Worm (Caenorhabditis elegans) whole organism, L1 larva: ENCODE measurements around the gene aly-1.

Experiments used
- F16B12.6 ChIP-seq: fragments of 150-350 bp; optimal IDR thresholded peaks from 2 replicates; lab custom pipeline; 2014; ENCODE audit warnings: missing biosample characterization, missing genetic modification characterization
- aha-1 ChIP-seq: fragments of 150-350 bp; optimal IDR thresholded peaks from 2 replicates; lab custom pipeline; 2014; ENCODE audit warnings: missing biosample characterization, missing genetic modification characterization
- blmp-1 ChIP-seq: fragments of 150-350 bp; optimal IDR thresholded peaks from 2 replicates; lab custom pipeline; 2014; ENCODE audit warnings: missing biosample characterization, missing genetic modification characterization
- ceh-63 ChIP-seq: fragments of 200-800 bp; sonication (Bioruptor generic); optimal IDR thresholded peaks from 2 replicates; lab custom pipeline; 2018; ENCODE audit warnings: mild to moderate bottlenecking, missing genetic modification characterization, missing compliant biosample characterization
- ceh-82 ChIP-seq, 3 experiments: fragments of 150-350 bp in 1 of 3; sonication (generic microtip) in 2 of 3; optimal IDR thresholded peaks; 2 replicates each; lab custom pipeline; 2014 to 2017; ENCODE audit warnings: missing biosample characterization in 3 of 3, missing genetic modification characterization in 3 of 3
- ceh-88 ChIP-seq: fragments of 200-800 bp; sonication (Bioruptor generic); IDR thresholded peaks from 2 replicates; pipeline ENCODE4 v1.3.6; 2022; ENCODE audit warnings: missing genetic modification characterization, missing compliant biosample characterization
- ces-1 ChIP-seq: fragments of 150-350 bp; optimal IDR thresholded peaks from 2 replicates; lab custom pipeline; 2014; ENCODE audit warnings: missing biosample characterization, missing genetic modification reagents, missing genetic modification characterization
- dsc-1 ChIP-seq: sonication (generic microtip); optimal IDR thresholded peaks from 2 replicates; lab custom pipeline; 2016; ENCODE audit warnings: mild to moderate bottlenecking, missing genetic modification characterization, missing compliant biosample characterization
- efl-1 ChIP-seq, 4 experiments: fragments of 150-350 bp; optimal IDR thresholded peaks in 3 of 4; peaks in 1 of 4; 1 replicate in 1 of 4; 2 replicates in 3 of 4; lab custom pipeline; 2014; ENCODE audit warnings: missing biosample characterization in 2 of 4, missing genetic modification characterization in 2 of 4, missing genetic modification reagents in 2 of 4
- efl-3 ChIP-seq: fragments of 200-800 bp; sonication (Bioruptor generic); optimal IDR thresholded peaks from 2 replicates; lab custom pipeline; 2018; ENCODE audit warnings: mild to moderate bottlenecking, missing genetic modification characterization, missing compliant biosample characterization
- egl-13 ChIP-seq: sonication (generic microtip); optimal IDR thresholded peaks from 2 replicates; lab custom pipeline; 2016; ENCODE audit warnings: missing genotype, missing genetic modification reagents, missing genetic modification characterization, missing compliant biosample characterization
- egl-27 ChIP-seq, 2 experiments: fragments of 150-350 bp in 1 of 2; sonication (generic microtip); optimal IDR thresholded peaks; 3 replicates each; lab custom pipeline; 2017 to 2018; ENCODE audit warnings: missing biosample characterization in 2 of 2, missing genetic modification characterization in 2 of 2, missing genetic modification reagents in 2 of 2
- elt-2 ChIP-seq: sonication (generic microtip); optimal IDR thresholded peaks from 2 replicates; lab custom pipeline; 2016; ENCODE audit warnings: missing genetic modification characterization, mild to moderate bottlenecking, inconsistent platforms, missing compliant biosample characterization, missing genetic modification reagents
- elt-3 ChIP-seq, 6 experiments: fragments of 150-350 bp in 1 of 6; sonication (generic microtip); optimal IDR thresholded peaks; 2 replicates each; lab custom pipeline; 2017 to 2018; ENCODE audit warnings: missing biosample characterization in 6 of 6, missing genetic modification characterization in 6 of 6, inconsistent platforms in 1 of 6
- ets-5 ChIP-seq: fragments of 200-800 bp; sonication (Bioruptor generic); IDR thresholded peaks from 2 replicates; pipeline ENCODE4 v1.3.6; 2022; ENCODE audit warnings: missing genetic modification characterization, missing compliant biosample characterization
- fkh-10 ChIP-seq: sonication (generic microtip); optimal IDR thresholded peaks from 2 replicates; lab custom pipeline; 2017; ENCODE audit warnings: missing biosample characterization, missing genetic modification reagents, missing genetic modification characterization
- fkh-8 ChIP-seq: sonication (generic microtip); optimal IDR thresholded peaks from 2 replicates; lab custom pipeline; 2016; ENCODE audit warnings: mild to moderate bottlenecking, missing genetic modification characterization, missing compliant biosample characterization
- fos-1 ChIP-seq: fragments of 150-350 bp; optimal IDR thresholded peaks from 2 replicates; lab custom pipeline; 2014; ENCODE audit warnings: missing biosample characterization, missing genetic modification characterization
- grh-1 ChIP-seq: fragments of 200-800 bp; sonication (Bioruptor generic); IDR thresholded peaks from 2 replicates; pipeline ENCODE4 v1.3.6; 2022; ENCODE audit warnings: missing genetic modification reagents, missing genetic modification characterization, missing compliant biosample characterization
- hlh-17 ChIP-seq: fragments of 200-800 bp; sonication (Bioruptor generic); optimal IDR thresholded peaks from 2 replicates; lab custom pipeline; 2018; ENCODE audit warnings: missing genetic modification characterization, mild to moderate bottlenecking, missing compliant biosample characterization, moderate library complexity, borderline replicate concordance
- hlh-4 ChIP-seq: sonication (generic microtip); optimal IDR thresholded peaks from 2 replicates; lab custom pipeline; 2016; ENCODE audit warnings: mild to moderate bottlenecking, missing genetic modification characterization, missing compliant biosample characterization
- hpl-2 ChIP-seq: fragments of 150-350 bp; optimal IDR thresholded peaks from 2 replicates; lab custom pipeline; 2014; ENCODE audit warnings: missing biosample characterization, missing genetic modification reagents, missing genetic modification characterization
- irx-1 ChIP-seq: sonication (generic microtip); optimal IDR thresholded peaks from 2 replicates; lab custom pipeline; 2016; ENCODE audit warnings: missing genetic modification characterization, missing compliant biosample characterization
- jun-1 ChIP-seq: fragments of 150-350 bp; optimal IDR thresholded peaks from 2 replicates; lab custom pipeline; 2014; ENCODE audit warnings: missing biosample characterization, missing genetic modification reagents, missing genetic modification characterization
- lin-13 ChIP-seq: fragments of 150-350 bp; optimal IDR thresholded peaks from 2 replicates; lab custom pipeline; 2014; ENCODE audit warnings: missing biosample characterization, missing genetic modification reagents, missing genetic modification characterization
- lin-14 ChIP-seq: fragments of 200-800 bp; sonication (Bioruptor generic); optimal IDR thresholded peaks from 2 replicates; lab custom pipeline; 2018; ENCODE audit warnings: mild to moderate bottlenecking, missing genetic modification characterization, moderate library complexity, missing compliant biosample characterization
- lin-35 ChIP-seq, 2 experiments: fragments of 150-350 bp; optimal IDR thresholded peaks; 2 replicates each; lab custom pipeline; 2014; ENCODE audit warnings: missing biosample characterization in 2 of 2, missing genetic modification characterization in 2 of 2, missing genetic modification reagents in 2 of 2
- lin-39 ChIP-seq: fragments of 150-350 bp; optimal IDR thresholded peaks from 2 replicates; lab custom pipeline; 2014; ENCODE audit warnings: missing biosample characterization, missing genetic modification reagents, missing genetic modification characterization
- mdl-1 ChIP-seq, 2 experiments: fragments of 150-350 bp; optimal IDR thresholded peaks; 2 replicates each; lab custom pipeline; 2014 to 2017; ENCODE audit warnings: missing biosample characterization in 2 of 2, missing genetic modification characterization in 2 of 2, inconsistent platforms in 1 of 2
- nhr-12 ChIP-seq: sonication (generic microtip); optimal IDR thresholded peaks from 2 replicates; lab custom pipeline; 2017; ENCODE audit warnings: missing biosample characterization, missing genetic modification characterization
- nhr-19 ChIP-seq: fragments of 200-800 bp; sonication (Bioruptor generic); conservative IDR thresholded peaks from 2 replicates; pipeline ENCODE4 v1.3.6; 2022; ENCODE audit warnings: missing genetic modification characterization, missing compliant biosample characterization
- nhr-20 ChIP-seq: sonication (generic microtip); optimal IDR thresholded peaks from 2 replicates; lab custom pipeline; 2016; ENCODE audit warnings: mild to moderate bottlenecking, missing genetic modification characterization, missing compliant biosample characterization
- nhr-237 ChIP-seq: fragments of 150-350 bp; optimal IDR thresholded peaks from 2 replicates; lab custom pipeline; 2014; ENCODE audit warnings: missing biosample characterization, missing genetic modification characterization
- nhr-47 ChIP-seq: sonication (generic microtip); optimal IDR thresholded peaks from 2 replicates; lab custom pipeline; 2016; ENCODE audit warnings: mild to moderate bottlenecking, missing genetic modification characterization, moderate library complexity, missing compliant biosample characterization
- nhr-71 ChIP-seq: sonication (generic microtip); optimal IDR thresholded peaks from 2 replicates; lab custom pipeline; 2016; ENCODE audit warnings: mild to moderate bottlenecking, missing genetic modification characterization, moderate library complexity, missing compliant biosample characterization
- nhr-85 ChIP-seq: sonication (generic microtip); peaks from one replicate; lab custom pipeline; 2016; ENCODE audit warnings: missing genetic modification characterization, inconsistent platforms, missing compliant biosample characterization
- pag-3 ChIP-seq: sonication (generic microtip); optimal IDR thresholded peaks from 2 replicates; lab custom pipeline; 2017; ENCODE audit warnings: missing genetic modification characterization, mild to moderate bottlenecking, missing compliant biosample characterization, antibody characterized with exemption, borderline replicate concordance; ENCODE audit not compliant: insufficient read depth
- pax-3 ChIP-seq: fragments of 200-800 bp; sonication (Bioruptor generic); optimal IDR thresholded peaks from 2 replicates; lab custom pipeline; 2018; ENCODE audit warnings: mild to moderate bottlenecking, missing genetic modification characterization, moderate library complexity, missing compliant biosample characterization
- pqm-1 ChIP-seq: sonication (generic microtip); optimal IDR thresholded peaks from 3 replicates; lab custom pipeline; 2017; ENCODE audit warnings: missing biosample characterization, missing genetic modification characterization
- rnt-1 ChIP-seq: sonication (generic microtip); optimal IDR thresholded peaks from 2 replicates; lab custom pipeline; 2016; ENCODE audit warnings: mild to moderate bottlenecking, missing genetic modification characterization, moderate library complexity, missing compliant biosample characterization
- skn-1 ChIP-seq: fragments of 150-350 bp; optimal IDR thresholded peaks from 2 replicates; lab custom pipeline; 2014; ENCODE audit warnings: missing biosample characterization, missing genetic modification characterization
- sox-4 ChIP-seq: sonication (generic microtip); optimal IDR thresholded peaks from 2 replicates; lab custom pipeline; 2016; ENCODE audit warnings: missing genetic modification characterization, missing compliant biosample characterization
- sptf-1 ChIP-seq: fragments of 150-350 bp; optimal IDR thresholded peaks from 2 replicates; lab custom pipeline; 2014; ENCODE audit warnings: missing biosample characterization, missing genetic modification characterization
- swsn-7 ChIP-seq: sonication (generic microtip); optimal IDR thresholded peaks from 2 replicates; lab custom pipeline; 2016; ENCODE audit warnings: missing genetic modification characterization, missing compliant biosample characterization
- tlp-1 ChIP-seq: fragments of 150-350 bp; optimal IDR thresholded peaks from 2 replicates; lab custom pipeline; 2014; ENCODE audit warnings: missing biosample characterization, missing genetic modification characterization
- unc-30 ChIP-seq: sonication (generic microtip); optimal IDR thresholded peaks from 2 replicates; lab custom pipeline; 2017; ENCODE audit warnings: missing biosample characterization, missing genetic modification characterization
- unc-62 ChIP-seq: fragments of 150-350 bp; optimal IDR thresholded peaks from 2 replicates; lab custom pipeline; 2014; ENCODE audit warnings: missing biosample characterization, missing genetic modification reagents, missing genetic modification characterization
- unc-86 ChIP-seq: sonication (generic microtip); optimal IDR thresholded peaks from 2 replicates; lab custom pipeline; 2016; ENCODE audit warnings: missing genetic modification characterization, missing compliant biosample characterization
- vab-15 ChIP-seq: sonication (generic microtip); optimal IDR thresholded peaks from 2 replicates; lab custom pipeline; 2017; ENCODE audit warnings: missing genotype, mild to moderate bottlenecking, missing genetic modification characterization, missing compliant biosample characterization
- zag-1 ChIP-seq: fragments of 150-350 bp; optimal IDR thresholded peaks from 2 replicates; lab custom pipeline; 2014; ENCODE audit warnings: missing biosample characterization, missing genetic modification characterization

The aly-1 gene

ce11 chrIV:9108631-9109030, at the start of gene aly-1:
aly-1 (plus strand) TSS chrIV:9108931.
- TF ChIP-seq nhr-237 (tag; lab: Kevin White, UChicago) (no peak), lin-13 (no peak), elt-3 (tag; optimal IDR thresholded peaks at IDR 0.05; lab: Kevin White, UChicago) (no peak), irx-1 (no peak), vab-15 (no peak), pag-3 (tag; lab: Kevin White, UChicago) (no peak), ces-1 (GFP tag; lab: Kevin White, UChicago) (no peak), unc-30 (tag; lab: Kevin White, UChicago) (no peak), ceh-82 (tag; optimal IDR thresholded peaks at IDR 0.05; lab: Kevin White, UChicago) (no peak), nhr-12 (tag; lab: Kevin White, UChicago) (no peak), zag-1 (no peak), rnt-1 (tag; lab: Kevin White, UChicago) (no peak), sox-4 (tag; lab: Kevin White, UChicago) (no peak)

DNA sequence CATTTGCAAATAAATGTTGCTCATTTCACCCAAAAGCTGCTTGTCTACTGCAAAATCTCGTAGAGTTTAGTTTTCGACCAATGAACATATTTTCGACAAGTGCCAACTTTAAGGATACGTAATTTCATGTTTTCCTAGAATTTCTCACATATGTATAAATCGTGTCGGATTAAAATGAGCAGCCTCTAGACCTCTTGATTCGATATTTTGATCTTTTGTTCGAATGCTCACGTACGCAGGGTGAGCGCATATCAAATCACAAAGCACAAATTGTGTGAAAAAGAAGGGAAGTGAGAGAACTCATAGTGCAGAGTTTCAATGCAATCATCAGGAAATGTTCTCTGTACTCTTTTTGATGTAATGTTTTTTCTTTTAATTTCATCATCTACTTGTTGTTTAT, 45.2 kb upstream of the aly-1 start:
- no peak for TF ChIP-seq ceh-63 (GFP tag; lab: Kevin White, UChicago)
- TF ChIP-seq skn-1 (tag; lab: Kevin White, UChicago) = no peak
- no peak for TF ChIP-seq lin-35 (GFP tag; optimal IDR thresholded peaks at IDR 0.05; lab: Kevin White, UChicago)
- peak; percentile 90 for TF ChIP-seq nhr-71
- TF ChIP-seq lin-39 (tag; lab: Kevin White, UChicago) = no peak
- no peak for TF ChIP-seq tlp-1 (tag; lab: Kevin White, UChicago)
- TF ChIP-seq lin-14 (GFP tag; lab: Kevin White, UChicago) = peak; percentile 50
- peak; percentile 89 for TF ChIP-seq fkh-8 (tag; lab: Kevin White, UChicago)
- TF ChIP-seq nhr-85 = no peak
- no peak for TF ChIP-seq unc-62 (GFP tag; lab: Kevin White, UChicago)
- TF ChIP-seq fos-1 (tag; lab: Kevin White, UChicago) = peak; percentile 9
- TF ChIP-seq egl-13 (tag; lab: Kevin White, UChicago) = peak; percentile 53
- TF ChIP-seq vab-15 = no peak
- no peak for TF ChIP-seq blmp-1 (tag; lab: Kevin White, UChicago)
- no peak for TF ChIP-seq hlh-4
- TF ChIP-seq unc-30 (tag; lab: Kevin White, UChicago) = no peak
- TF ChIP-seq hpl-2 = no peak
- peak; percentile 32 for TF ChIP-seq jun-1
- no peak for TF ChIP-seq egl-27 (tag; optimal IDR thresholded peaks at IDR 0.05; lab: Kevin White, UChicago)
- TF ChIP-seq mdl-1 (tag; optimal IDR thresholded peaks at IDR 0.05; lab: Kevin White, UChicago) = no peak
- TF ChIP-seq efl-3 (GFP tag; lab: Kevin White, UChicago) = no peak
- TF ChIP-seq grh-1 (GFP tag; lab: Robert Waterston, UW) = no peak
- TF ChIP-seq ets-5 (GFP tag; lab: Robert Waterston, UW) = no peak
- no peak for TF ChIP-seq sptf-1 (tag; lab: Kevin White, UChicago)
- TF ChIP-seq F16B12.6 (tag; lab: Kevin White, UChicago) = no peak
- no peak for TF ChIP-seq elt-2 (tag; lab: Kevin White, UChicago)
- 0 out of 2 replicates have a peak, but pooled peaks have one; percentile 22 for TF ChIP-seq nhr-19 (GFP tag; lab: Robert Waterston, UW)
- no peak for TF ChIP-seq aha-1
- no peak for TF ChIP-seq lin-13
- peak; percentile 13 for TF ChIP-seq pax-3 (tag; lab: Kevin White, UChicago)
- TF ChIP-seq hlh-17 (GFP tag; lab: Kevin White, UChicago) = no peak
- no peak for TF ChIP-seq zag-1
- TF ChIP-seq sox-4 (tag; lab: Kevin White, UChicago) = peak; percentile 76
- TF ChIP-seq ceh-82 (tag; optimal IDR thresholded peaks at IDR 0.05; lab: Kevin White, UChicago) = no peak
- no peak for TF ChIP-seq pqm-1 (tag; lab: Kevin White, UChicago)
- peak; percentile 73 for TF ChIP-seq nhr-47 (tag; lab: Kevin White, UChicago)
- peak in 1 of 2 experiments; percentile 11 for TF ChIP-seq efl-1 (optimal IDR thresholded peaks at IDR 0.05; lab: Kevin White, UChicago)
- TF ChIP-seq efl-1 (GFP tag; optimal IDR thresholded peaks at IDR 0.05 in 1 of 2; lab: Kevin White, UChicago) = no peak
- TF ChIP-seq nhr-20 (tag; lab: Kevin White, UChicago) = peak; percentile 80
- no peak for TF ChIP-seq ceh-88 (GFP tag; lab: Robert Waterston, UW)
- TF ChIP-seq nhr-237 (tag; lab: Kevin White, UChicago) = no peak
- TF ChIP-seq swsn-7 (tag; lab: Kevin White, UChicago) = peak; percentile 17
- TF ChIP-seq irx-1 = peak; percentile 40
- TF ChIP-seq dsc-1 (tag; lab: Kevin White, UChicago) = peak; percentile 72
- peak; percentile 21 for TF ChIP-seq fkh-10 (GFP tag; lab: Kevin White, UChicago)
- TF ChIP-seq unc-86 (tag; lab: Kevin White, UChicago) = no peak
